Worm (Caenorhabditis elegans) whole organism, L4 larva: ENCODE data around the gene T13G4.1.
"Not testable (repeated sequence)": the region's sequence is repeated elsewhere in the genome, so short reads cannot be mapped to it uniquely, and the experiment has no call there.

Experiments used
- F10B5.3 ChIP-seq: sonication (generic microtip); optimal IDR thresholded peaks from 2 replicates; lab custom pipeline; 2016; ENCODE audit warnings: mild to moderate bottlenecking, missing genetic modification characterization, missing compliant biosample characterization
- F37D6.2 ChIP-seq: sonication (generic microtip); optimal IDR thresholded peaks from 2 replicates; lab custom pipeline; 2016; ENCODE audit warnings: mild to moderate bottlenecking, missing genetic modification characterization, missing compliant biosample characterization
- F44E2.7 ChIP-seq: fragments of 200-800 bp; sonication (Bioruptor generic); IDR thresholded peaks from 2 replicates; pipeline ENCODE4 v2.1.2; 2022; ENCODE audit warnings: missing genetic modification characterization, missing compliant biosample characterization
- R02D3.7 ChIP-seq: fragments of 150-350 bp; sonication (generic microtip); optimal IDR thresholded peaks from 3 replicates; lab custom pipeline; 2014; ENCODE audit warnings: missing biosample characterization, missing genetic modification characterization
- T26A8.4 ChIP-seq: fragments of 200-800 bp; sonication (Bioruptor generic); IDR thresholded peaks from 2 replicates; pipeline ENCODE4 v1.3.6; 2022; ENCODE audit warnings: missing genetic modification characterization, missing compliant biosample characterization
- Y48G9A.11 ChIP-seq: fragments of 200-800 bp; sonication (Bioruptor generic); IDR thresholded peaks from 2 replicates; pipeline ENCODE4 v1.3.6; 2022; ENCODE audit warnings: missing genetic modification reagents, missing genetic modification characterization, missing compliant biosample characterization
- Y75B8A.6 ChIP-seq: fragments of 200-800 bp; sonication (Bioruptor generic); IDR thresholded peaks from 2 replicates; pipeline ENCODE4 v1.3.6; 2022; ENCODE audit warnings: missing genetic modification reagents, missing genetic modification characterization, missing compliant biosample characterization
- aha-1 ChIP-seq: fragments of 150-350 bp; peaks from one replicate; lab custom pipeline; 2014; ENCODE audit warnings: missing biosample characterization, missing genetic modification characterization
- aly-2 ChIP-seq: sonication (generic microtip); optimal IDR thresholded peaks from 2 replicates; lab custom pipeline; 2018; ENCODE audit warnings: missing biosample characterization, missing genetic modification characterization
- ceh-28 ChIP-seq: fragments of 150-350 bp; optimal IDR thresholded peaks from 2 replicates; lab custom pipeline; 2014; ENCODE audit warnings: missing biosample characterization, missing genetic modification reagents, missing genetic modification characterization
- daf-12 ChIP-seq: fragments of 150-350 bp; optimal IDR thresholded peaks from 2 replicates; lab custom pipeline; 2014; ENCODE audit warnings: missing biosample characterization, missing genetic modification reagents, missing genetic modification characterization
- daf-16 ChIP-seq, 3 experiments: sonication (generic microtip); optimal IDR thresholded peaks; 2 replicates each; lab custom pipeline; 2016 to 2017; ENCODE audit warnings: missing genetic modification characterization in 3 of 3, missing genetic modification reagents in 3 of 3, mild to moderate bottlenecking in 2 of 3, missing compliant biosample characterization in 2 of 3, missing biosample characterization in 1 of 3, moderate library complexity in 1 of 3
- egl-27 ChIP-seq: sonication (generic microtip); optimal IDR thresholded peaks from 3 replicates; lab custom pipeline; 2017; ENCODE audit warnings: missing biosample characterization, missing genetic modification reagents, missing genetic modification characterization
- egl-43 ChIP-seq: fragments of 200-800 bp; sonication (Bioruptor generic); IDR thresholded peaks from 2 replicates; pipeline ENCODE4 v1.3.6; 2022; ENCODE audit warnings: missing genetic modification reagents, missing genetic modification characterization, missing compliant biosample characterization
- lim-7 ChIP-seq: fragments of 200-800 bp; sonication (Bioruptor generic); IDR thresholded peaks from 2 replicates; pipeline ENCODE4 v1.3.6; 2022; ENCODE audit warnings: missing genetic modification characterization, missing compliant biosample characterization
- lin-15B ChIP-seq: fragments of 150-350 bp; sonication (generic microtip); optimal IDR thresholded peaks from 3 replicates; lab custom pipeline; 2014; ENCODE audit warnings: missing biosample characterization, missing genetic modification characterization
- mdl-1 ChIP-seq, 2 experiments: fragments of 150-350 bp in 1 of 2; sonication (generic microtip) in 1 of 2; optimal IDR thresholded peaks; 2 replicates each; lab custom pipeline; 2014 to 2017; ENCODE audit warnings: missing biosample characterization in 2 of 2, missing genetic modification characterization in 2 of 2
- mes-2 ChIP-seq: sonication (generic microtip); optimal IDR thresholded peaks from 2 replicates; lab custom pipeline; 2016; ENCODE audit warnings: missing genotype, mild to moderate bottlenecking, missing genetic modification characterization, missing compliant biosample characterization; ENCODE audit not compliant: poor library complexity, severe bottlenecking
- nhr-102 ChIP-seq: sonication (generic microtip); optimal IDR thresholded peaks from 2 replicates; lab custom pipeline; 2016; ENCODE audit warnings: mild to moderate bottlenecking, missing genetic modification characterization, moderate library complexity, missing compliant biosample characterization
- nhr-41 ChIP-seq: fragments of 200-800 bp; sonication (Bioruptor generic); IDR thresholded peaks from 2 replicates; pipeline ENCODE4 v1.3.6; 2022; ENCODE audit warnings: missing genetic modification reagents, missing genetic modification characterization, missing compliant biosample characterization
- set-16 ChIP-seq: fragments of 200-800 bp; sonication (Bioruptor generic); IDR thresholded peaks from 2 replicates; pipeline ENCODE4 v1.3.6; 2022; ENCODE audit warnings: missing genetic modification reagents, missing genetic modification characterization, missing compliant biosample characterization
- snpc-1.2 ChIP-seq: fragments of 200-800 bp; sonication (Bioruptor generic); IDR thresholded peaks from 2 replicates; pipeline ENCODE4 v1.3.6; 2022; ENCODE audit warnings: missing genetic modification reagents, missing genetic modification characterization, missing compliant biosample characterization
- snpc-4 ChIP-seq: fragments of 150-350 bp; optimal IDR thresholded peaks from 2 replicates; lab custom pipeline; 2014; ENCODE audit warnings: missing biosample characterization, missing genetic modification characterization
- unc-62 ChIP-seq, 3 experiments: fragments of 150-350 bp in 1 of 3; sonication (generic microtip); optimal IDR thresholded peaks in 2 of 3; peaks in 1 of 3; 1 replicate in 1 of 3; 2 replicates in 2 of 3; lab custom pipeline; 2014 to 2017; ENCODE audit warnings: missing biosample characterization in 3 of 3, missing genetic modification characterization in 3 of 3, missing genetic modification reagents in 3 of 3, missing genotype in 1 of 3
- vab-7 ChIP-seq: fragments of 200-800 bp; sonication (Bioruptor generic); IDR thresholded peaks from 2 replicates; pipeline ENCODE4 v1.3.6; 2022; ENCODE audit warnings: missing genetic modification reagents, missing genetic modification characterization, missing compliant biosample characterization
- zfp-2 ChIP-seq: sonication (generic microtip); optimal IDR thresholded peaks from 2 replicates; lab custom pipeline; 2016; ENCODE audit warnings: mild to moderate bottlenecking, missing genetic modification characterization, missing compliant biosample characterization
- zip-11 ChIP-seq: fragments of 200-800 bp; sonication (Bioruptor generic); IDR thresholded peaks from 2 replicates; pipeline ENCODE4 v1.3.6; 2022; ENCODE audit warnings: missing genetic modification characterization, missing compliant biosample characterization

T13G4.1 gene

DNA sequence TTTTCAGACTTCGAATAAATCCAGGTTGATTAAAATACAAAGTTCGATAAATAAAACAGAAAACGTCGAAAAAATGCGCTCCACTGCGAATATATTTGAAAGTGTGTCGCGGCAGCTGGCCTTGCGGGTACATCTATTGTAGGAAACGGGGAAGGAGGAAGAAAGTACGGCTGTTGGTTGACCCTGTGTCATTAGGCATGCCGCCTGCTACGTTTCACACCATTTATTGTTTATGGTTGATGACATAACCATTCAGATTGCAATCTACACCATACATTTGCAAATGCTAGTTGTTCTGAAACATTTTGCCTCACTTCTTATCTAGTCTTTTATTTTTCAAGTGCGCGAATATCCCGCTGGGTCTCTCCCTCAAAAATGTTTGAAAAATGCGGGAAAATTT is 1.4 kb upstream of the T13G4.1 start, which contains the start of gene T13G4.4:
Gene T13G4.4, minus strand, starts transcription at position 97 of the 400 bp plus-strand sequence.
- TF ChIP-seq aha-1 (tag; lab: Kevin White, UChicago): peak; percentile 77
- TF ChIP-seq nhr-102: no peak
- TF ChIP-seq, all 104 proteins: peak for 1

- peak in 1 of 2 experiments; percentile 73 for TF ChIP-seq unc-62 (GFP tag; optimal IDR thresholded peaks at IDR 0.05 in 1 of 2; lab: Kevin White, UChicago)
- not testable (repeated sequence) for TF ChIP-seq unc-62 (tag; optimal IDR thresholded peaks at IDR 0.05; lab: Kevin White, UChicago)
These were observed 2.3 kb downstream of the T13G4.1 start for ce11 chrX:1195178-1195750.

DNA sequence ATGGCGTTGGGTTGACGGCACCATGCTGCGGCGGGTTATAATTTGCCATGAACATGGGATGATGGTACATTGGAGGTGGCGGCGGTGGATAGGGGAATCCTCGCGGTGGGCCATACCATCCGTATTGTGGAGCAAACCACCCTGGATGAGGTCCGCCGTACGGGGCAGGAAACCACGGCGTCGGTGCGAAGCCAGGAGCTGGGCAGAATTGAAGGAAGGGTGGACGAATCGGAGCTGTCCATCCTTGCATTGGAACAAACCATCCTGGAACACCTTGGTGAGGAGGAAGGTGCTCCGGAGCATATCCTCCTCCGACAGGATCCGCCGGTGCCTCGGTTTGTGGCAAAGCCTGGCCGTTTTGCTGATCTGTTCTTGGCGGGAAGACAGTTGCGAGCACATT is 9.7 kb downstream of the T13G4.1 start:
- peak; percentile 78 for TF ChIP-seq aha-1 (tag; lab: Kevin White, UChicago)
- TF ChIP-seq egl-27: no peak
- TF ChIP-seq set-16 (GFP tag; lab: Robert Waterston, UW): peak; percentile 88

DNA sequence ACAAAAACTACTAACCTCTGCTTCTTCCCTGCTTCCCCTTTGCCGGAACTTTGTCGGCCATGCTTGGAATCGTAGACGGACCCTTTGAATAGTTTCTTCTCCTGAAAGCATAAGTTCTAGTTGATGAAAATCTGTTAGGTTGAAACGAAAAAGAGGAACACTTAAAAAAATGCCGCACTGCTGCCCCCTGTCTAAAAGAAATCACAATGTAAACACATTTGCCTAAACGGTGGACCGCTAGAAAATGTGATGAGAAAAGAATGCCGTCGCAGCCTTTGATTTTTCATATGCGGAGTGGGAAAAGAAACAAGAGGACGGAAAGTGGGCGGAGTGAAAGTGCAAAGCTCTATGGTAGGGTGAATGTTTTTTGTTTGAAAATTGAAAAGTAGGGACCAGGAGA is 13.1 kb downstream of the T13G4.1 start, which contains the start of gene T13G4.7:
Gene T13G4.7, minus strand, starts transcription at position 101 of the 400 bp plus-strand sequence.
- TF ChIP-seq Y75B8A.6 (no peak), T26A8.4 (GFP tag; lab: Robert Waterston, UW) (no peak), mdl-1 (tag; optimal IDR thresholded peaks at IDR 0.05; lab: Kevin White, UChicago) (no peak), R02D3.7 (tag; lab: Kevin White, UChicago) (no peak), F37D6.2 (tag; lab: Kevin White, UChicago) (no peak)

DNA sequence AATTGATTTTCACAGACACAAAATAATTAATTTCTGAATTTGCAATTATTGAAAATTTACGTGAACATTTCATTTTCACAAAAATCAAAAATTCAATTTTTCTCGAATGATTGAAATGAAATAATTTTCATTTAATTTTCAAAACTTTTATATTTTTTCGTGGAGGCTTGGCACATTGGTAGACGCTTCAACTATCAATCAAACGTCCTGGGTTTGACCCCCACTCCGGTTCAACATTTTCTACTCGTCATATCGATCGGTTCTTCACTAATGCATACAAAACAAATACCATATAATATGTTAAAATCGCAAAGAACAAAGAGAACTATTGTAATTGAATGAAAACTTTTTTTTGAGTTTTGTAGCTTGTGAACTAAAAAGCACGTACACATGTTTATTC is 15.0 kb downstream of the T13G4.1 start:
- peak; percentile 36 for TF ChIP-seq aha-1 (tag; lab: Kevin White, UChicago)
- no peak for TF ChIP-seq vab-7 (GFP tag; lab: Robert Waterston, UW)
- TF ChIP-seq snpc-1.2 (GFP tag; lab: Robert Waterston, UW): 0 out of 2 replicates have a peak, but pooled peaks have one; percentile 32
- 0 out of 2 replicates have a peak, but pooled peaks have one; percentile 6 for TF ChIP-seq nhr-41
- TF ChIP-seq daf-16 (GFP tag; optimal IDR thresholded peaks at IDR 0.05; lab: Kevin White, UChicago): peak in 1 of 2 experiments; percentile 40
- TF ChIP-seq daf-16 (tag; optimal IDR thresholded peaks at IDR 0.05; lab: Kevin White, UChicago): no peak
- no peak for TF ChIP-seq Y48G9A.11 (GFP tag; lab: Robert Waterston, UW)
- no peak for TF ChIP-seq aly-2 (tag; lab: Kevin White, UChicago)
- no peak for TF ChIP-seq F44E2.7 (GFP tag; lab: Robert Waterston, UW)
- TF ChIP-seq lin-15B (tag; lab: Kevin White, UChicago): no peak
- TF ChIP-seq F10B5.3 (tag; lab: Kevin White, UChicago): no peak

- TF ChIP-seq ceh-28 (tag; lab: Kevin White, UChicago) (no peak), egl-43 (GFP tag; lab: Robert Waterston, UW) (no peak), lim-7 (no peak)
- TF ChIP-seq, all 104 proteins: peak for 0
These were observed 16.1 kb downstream of the T13G4.1 start, which contains the start of gene C46H3.1 for ce11 chrX:1209096-1209495. Gene C46H3.1, plus strand, starts transcription at chrX:1209396.

DNA sequence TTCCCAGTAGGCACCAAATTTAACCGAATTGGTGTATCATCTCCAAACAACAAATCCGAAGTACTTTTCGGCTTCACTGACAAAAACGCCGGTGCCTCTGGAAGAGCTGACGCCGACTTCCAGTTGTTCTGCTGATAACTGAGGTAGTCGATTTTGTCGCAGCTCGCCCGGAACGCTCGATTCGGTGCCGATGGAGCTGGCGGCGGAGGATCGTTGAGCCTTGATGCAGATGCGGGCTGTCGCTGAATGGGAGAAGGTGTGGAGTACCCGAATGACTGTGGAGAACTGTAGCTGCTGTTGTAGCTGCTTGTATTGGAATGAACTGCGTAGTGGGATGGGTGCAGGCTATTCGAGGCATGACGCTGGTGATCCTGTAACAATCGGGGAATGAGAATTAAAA is 20.2 kb downstream of the T13G4.1 start:
- TF ChIP-seq snpc-4 (tag; lab: Kevin White, UChicago) (no peak), mes-2 (no peak), set-16 (GFP tag; lab: Robert Waterston, UW) (peak; percentile 75), zip-11 (GFP tag; lab: Robert Waterston, UW) (no peak), zfp-2 (tag; lab: Kevin White, UChicago) (no peak), daf-12 (no peak), snpc-1.2 (GFP tag; lab: Robert Waterston, UW) (no peak), egl-43 (GFP tag; lab: Robert Waterston, UW) (0 out of 2 replicates have a peak, but pooled peaks have one; percentile 36)
